Fruit fly (Drosophila melanogaster): ENCODE results near the gene Nrt.

The Nrt gene

DNA sequence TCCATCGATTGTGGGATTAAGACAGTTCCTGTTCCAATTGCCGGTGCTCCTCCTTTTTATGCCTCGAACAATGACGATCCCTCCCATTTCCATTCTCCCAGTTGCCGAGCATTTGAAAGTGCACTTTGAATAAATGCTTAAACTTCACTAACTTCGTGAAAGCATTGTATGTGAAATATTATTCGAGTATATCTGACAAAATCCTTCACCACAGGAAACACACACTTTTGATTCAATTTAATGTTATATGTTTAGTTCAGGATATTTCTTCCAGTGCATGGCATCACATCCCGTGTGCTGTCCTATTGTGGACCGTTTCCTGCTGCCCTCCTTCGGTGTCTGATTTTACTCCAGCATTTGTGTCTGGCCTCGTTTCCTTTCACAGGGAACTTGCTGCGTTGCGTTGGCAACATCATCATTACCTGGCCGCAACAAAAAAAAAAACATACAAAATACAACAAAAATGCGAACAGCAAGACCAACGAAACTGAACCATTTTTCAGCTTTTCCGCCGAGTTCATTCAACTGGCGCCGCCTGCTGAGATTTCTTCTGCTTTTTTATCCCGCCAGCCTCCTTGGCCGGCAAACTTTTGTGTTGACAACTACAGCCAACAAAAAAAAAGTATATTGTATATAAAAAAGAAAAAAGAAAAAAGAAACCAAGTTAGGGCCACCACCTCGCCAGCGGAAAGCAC lies 13.3 kb upstream of the Nrt start:
- no peak for TF ChIP-seq Atf3 (GFP tag; optimal IDR thresholded peaks at IDR 0.05)
- TF ChIP-seq sima (GFP tag; optimal IDR thresholded peaks at IDR 0.05): no peak
- no peak for TF ChIP-seq fru (optimal IDR thresholded peaks at IDR 0.05)
- no peak for TF ChIP-seq jigr1 (GFP tag; IDR thresholded peaks at IDR 0.05)
- peak; percentile 83 for TF ChIP-seq Drgx (GFP tag; IDR thresholded peaks at IDR 0.05)
- TF ChIP-seq D (optimal IDR thresholded peaks at IDR 0.05): no peak
- TF ChIP-seq D (GFP tag; optimal IDR thresholded peaks at IDR 0.05): peak; percentile 11
- peak; percentile 84 for TF ChIP-seq nom (GFP tag; optimal IDR thresholded peaks at IDR 0.05)
- peak; percentile 2 for TF ChIP-seq CG1603 (tag; optimal IDR thresholded peaks at IDR 0.05)
- TF ChIP-seq phol (tag; optimal IDR thresholded peaks at IDR 0.05): peak; percentile 5
- no peak for TF ChIP-seq CG11093 (GFP tag; IDR thresholded peaks at IDR 0.05)
- peak in 1 of 2 experiments; percentile 24 for TF ChIP-seq bsh (GFP tag; optimal IDR thresholded peaks at IDR 0.05)
- TF ChIP-seq Ets65A (GFP tag): peak; percentile 26
- TF ChIP-seq CG13287 (GFP tag; IDR thresholded peaks at IDR 0.05; ENCODE audit: partially characterized antibody): no peak
- TF ChIP-seq CG18262 (tag; optimal IDR thresholded peaks at IDR 0.05): peak; percentile 12
- TF ChIP-seq CG10959 (GFP tag; IDR thresholded peaks at IDR 0.05): no peak
- peak; percentile 24; the same call in 1 of the 2 replicates for TF ChIP-seq Xrp1 (GFP tag; IDR thresholded peaks at IDR 0.05)
- TF ChIP-seq CG10979 (tag; optimal IDR thresholded peaks at IDR 0.05): peak; percentile 32
- no peak for TF ChIP-seq pros (GFP tag; optimal IDR thresholded peaks at IDR 0.05)
- TF ChIP-seq dmrt11E (tag; optimal IDR thresholded peaks at IDR 0.05): peak; percentile 11
- peak; percentile 79 for TF ChIP-seq sens (GFP tag)

DNA sequence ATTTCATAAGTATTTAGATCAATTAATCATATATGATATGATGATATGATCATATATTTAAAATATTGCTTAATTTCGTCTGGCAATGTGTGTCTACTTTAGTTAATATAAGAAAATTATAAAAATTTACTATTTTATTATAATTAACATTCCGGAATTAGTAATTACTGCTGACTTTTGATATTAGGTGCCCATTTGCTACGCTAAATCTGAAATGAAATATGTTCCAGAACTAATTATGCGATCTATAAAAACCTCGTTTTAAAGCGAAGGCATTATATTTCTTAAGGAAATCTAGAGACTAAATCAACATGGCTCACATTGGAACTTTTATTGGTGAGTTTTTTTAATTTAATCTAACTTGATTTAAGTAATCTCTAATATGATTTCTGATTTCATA lies 10.7 kb upstream of the Nrt start, which contains the start of gene CG42852:
TSS of gene CG42852 (plus strand) at position 301 of the 400 bp plus-strand sequence.
- TF ChIP-seq ewg (GFP tag; optimal IDR thresholded peaks at IDR 0.05): no peak
- no peak for TF ChIP-seq Nf-YB (GFP tag; optimal IDR thresholded peaks at IDR 0.05)
- no peak for TF ChIP-seq nerfin-1 (tag; optimal IDR thresholded peaks at IDR 0.05)

DNA sequence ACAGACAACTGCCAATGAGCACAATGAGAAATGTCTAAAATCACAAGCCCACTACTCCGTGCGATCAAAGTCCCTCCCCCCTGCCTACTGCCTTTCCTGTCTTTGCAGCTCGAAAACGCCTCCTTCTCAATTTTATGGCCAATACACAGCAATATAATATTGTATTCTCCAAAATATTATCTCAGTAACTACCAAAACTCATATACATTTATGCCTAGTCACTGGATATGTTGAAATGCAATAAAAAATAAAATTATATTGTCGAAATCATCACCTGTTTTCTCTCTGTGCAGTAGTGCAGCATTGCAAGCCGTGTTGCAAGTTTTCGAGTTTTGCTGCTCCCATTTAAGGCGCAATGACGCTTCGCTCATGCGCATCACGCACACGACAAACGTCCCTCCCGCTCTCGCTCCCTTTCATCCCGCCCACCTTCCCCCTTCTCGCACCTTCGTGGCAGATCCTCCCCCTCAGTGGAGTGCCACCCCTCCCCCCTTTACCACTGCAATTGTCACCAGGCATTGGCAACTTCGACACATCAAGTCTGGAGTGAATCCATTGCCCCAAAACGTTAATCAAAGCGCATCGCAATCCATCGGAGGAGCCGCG lies 7.3 kb upstream of the Nrt start:
- TF ChIP-seq CG9215 (GFP tag; IDR thresholded peaks at IDR 0.05) (no peak), PHDP (tag; optimal IDR thresholded peaks at IDR 0.05) (no peak), CG9817 (tag; optimal IDR thresholded peaks at IDR 0.05) (no peak), CG14441 (GFP tag; IDR thresholded peaks at IDR 0.05) (no peak), CG14014 (GFP tag; IDR thresholded peaks at IDR 0.05) (no peak), CG11093 (GFP tag; IDR thresholded peaks at IDR 0.05) (no peak), mam (GFP tag; optimal IDR thresholded peaks at IDR 0.05) (no peak), z (GFP tag; IDR thresholded peaks at IDR 0.05) (no peak), her (GFP tag; optimal IDR thresholded peaks at IDR 0.05) (no peak), Tbp (GFP tag; optimal IDR thresholded peaks at IDR 0.05) (no peak), sc (optimal IDR thresholded peaks at IDR 0.05) (no peak), sc (GFP tag; optimal IDR thresholded peaks at IDR 0.05) (no peak), gt (GFP tag; IDR thresholded peaks at IDR 0.05) (no peak), Fer1 (GFP tag; optimal IDR thresholded peaks at IDR 0.05) (no peak), crc (GFP tag; optimal IDR thresholded peaks at IDR 0.05) (no peak), bcd (GFP tag; optimal IDR thresholded peaks at IDR 0.05) (no peak), CG10543 (GFP tag; optimal IDR thresholded peaks at IDR 0.05) (no peak), caup (GFP tag; optimal IDR thresholded peaks at IDR 0.05; ENCODE audit: severe bottlenecking) (no peak), CG8388 (GFP tag; optimal IDR thresholded peaks at IDR 0.05) (no peak), CG8765 (GFP tag; IDR thresholded peaks at IDR 0.05) (peak; percentile 40; the same call in 1 of the 2 replicates), mld (GFP tag; IDR thresholded peaks at IDR 0.05; ENCODE audit: partially characterized antibody) (no peak), ash1 (GFP tag; optimal IDR thresholded peaks at IDR 0.05) (no peak), Sin3A (optimal IDR thresholded peaks at IDR 0.05) (no peak), Xrp1 (GFP tag; IDR thresholded peaks at IDR 0.05) (0 out of 2 replicates have a peak, but pooled peaks have one; percentile 30), pita (GFP tag; optimal IDR thresholded peaks at IDR 0.05) (no peak), Hr78 (GFP tag; optimal IDR thresholded peaks at IDR 0.05) (no peak)

Measured in whole organism, embryonic.